Worm (Caenorhabditis elegans): ENCODE results near the gene oxi-1.
A peak's percentile ranks its signal among the peaks of the same experiment; 100 is the strongest.

- TF ChIP-seq ceh-13 (GFP tag; optimal IDR thresholded peaks at IDR 0.05) = no peak
- TF ChIP-seq hmg-4 (GFP tag; optimal IDR thresholded peaks at IDR 0.05) = no peak
- TF ChIP-seq F13C5.2 (tag; optimal IDR thresholded peaks at IDR 0.05) = no peak
- no peak for TF ChIP-seq ama-1 (optimal IDR thresholded peaks at IDR 0.05)
- TF ChIP-seq B0310.2 (tag; optimal IDR thresholded peaks at IDR 0.05) = no peak
- no peak for TF ChIP-seq ceh-36 (tag; optimal IDR thresholded peaks at IDR 0.05)
- peak; percentile 38 for TF ChIP-seq aly-1 (tag; optimal IDR thresholded peaks at IDR 0.05)
- TF ChIP-seq flt-1 (GFP tag; IDR thresholded peaks at IDR 0.05) = no peak
- no peak for TF ChIP-seq pes-1 (GFP tag; IDR thresholded peaks at IDR 0.05)
Observed at ce11 chrIII:10808802-10809201, 49.3 kb upstream of the oxi-1 start.

Data from whole organism, early embryonic.